Fruit fly (Drosophila melanogaster) whole organism, pupa: Measurements from ENCODE around the gene Sf3b1.
A peak's percentile ranks its signal among the peaks of the same experiment; 100 is the strongest.

Experiments used
- CG10348 ChIP-seq: fragments of 200-800 bp; sonication (Bioruptor generic); IDR thresholded peaks from 2 replicates; pipeline ENCODE4 v1.3.6; 2022; ENCODE audit warnings: missing biosample characterization, missing genetic modification characterization
- CG17806 ChIP-seq: fragments of 200-800 bp; sonication (Bioruptor generic); optimal IDR thresholded peaks from 2 replicates; lab custom pipeline; 2018; ENCODE audit warnings: missing biosample characterization, mild to moderate bottlenecking, missing genetic modification characterization, moderate library complexity
- CG4496 ChIP-seq: fragments of 200-800 bp; sonication (Bioruptor generic); IDR thresholded peaks from 3 replicates; pipeline ENCODE4 v1.3.6; 2022; ENCODE audit warnings: missing biosample characterization, missing genetic modification characterization
- EcR ChIP-seq: fragments of 200-800 bp; sonication (Bioruptor generic); optimal IDR thresholded peaks from 3 replicates; lab custom pipeline; 2019; ENCODE audit warnings: missing biosample characterization, missing genetic modification characterization, mild to moderate bottlenecking, moderate library complexity, missing genetic modification reagents
- Snoo ChIP-seq: fragments of 200-800 bp; sonication (Bioruptor generic); optimal IDR thresholded peaks from 3 replicates; lab custom pipeline; 2017; ENCODE audit warnings: missing biosample characterization, mild to moderate bottlenecking, missing genetic modification characterization, inconsistent platforms

dm6 chr2L:612778-613177 lies 44.6 kb downstream of the Sf3b1 start:
- TF ChIP-seq CG17806: peak; percentile 32
- no peak for TF ChIP-seq EcR (GFP tag; lab: Kevin White, UChicago)
- no peak for TF ChIP-seq CG4496 (GFP tag; lab: Robert Waterston, UW)
- no peak for TF ChIP-seq Snoo (tag; lab: Kevin White, UChicago)
- TF ChIP-seq CG10348 (GFP tag; lab: Robert Waterston, UW): no peak
